Worm (Caenorhabditis elegans): Measurements from ENCODE around the gene gpd-4.

DNA sequence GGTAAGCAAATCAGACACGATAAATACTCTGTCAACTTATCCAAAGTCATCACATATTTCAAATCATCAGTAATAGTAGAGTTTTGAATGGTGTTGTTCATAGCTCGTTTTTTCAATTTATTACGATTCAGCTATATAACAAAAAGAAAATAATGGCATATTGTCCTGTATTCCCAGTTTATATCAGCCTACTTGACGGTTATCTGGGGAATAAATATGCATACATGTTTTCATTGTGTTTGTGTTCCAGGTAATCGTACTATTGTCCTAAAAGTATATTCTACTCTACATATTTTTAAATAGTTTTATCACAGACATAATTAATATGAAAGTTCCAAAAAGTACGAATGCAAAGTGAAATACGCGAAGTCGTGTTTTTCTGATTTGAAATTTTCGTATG is 16.7 kb downstream of the gpd-4 start, which contains the start of gene srd-2:
- TF ChIP-seq blmp-1 (tag; optimal IDR thresholded peaks at IDR 0.05) (no peak), zip-8 (tag; optimal IDR thresholded peaks at IDR 0.05) (no peak), snpc-4 (tag; optimal IDR thresholded peaks at IDR 0.05) (no peak), nhr-237 (tag; optimal IDR thresholded peaks at IDR 0.05) (no peak), unc-62 (GFP tag; optimal IDR thresholded peaks at IDR 0.05) (no peak), lin-13 (tag; optimal IDR thresholded peaks at IDR 0.05) (no peak), nhr-12 (tag; optimal IDR thresholded peaks at IDR 0.05) (no peak), ztf-11 (tag; optimal IDR thresholded peaks at IDR 0.05) (no peak), elt-1 (tag; optimal IDR thresholded peaks at IDR 0.05; ENCODE audit: borderline replicate concordance, insufficient read depth) (no peak), mab-5 (tag; optimal IDR thresholded peaks at IDR 0.05) (no peak), elt-3 (tag; optimal IDR thresholded peaks at IDR 0.05) (no peak), nhr-28 (tag; optimal IDR thresholded peaks at IDR 0.05) (no peak)

All from whole organism, mixed stage, embryonic.